Fruit fly (Drosophila melanogaster) whole organism, prepupa: Measurements from ENCODE around the gene CG5225.

ENCODE experiments used
- CG11762 ChIP-seq: fragments of 200-800 bp; sonication (Bioruptor generic); optimal IDR thresholded peaks from 3 replicates; lab custom pipeline; 2016; ENCODE audit warnings: missing biosample characterization, missing genetic modification characterization; ENCODE audit not compliant: insufficient read depth
- CG11902 ChIP-seq: fragments of 200-800 bp; sonication (Bioruptor generic); optimal IDR thresholded peaks from 3 replicates; lab custom pipeline; 2016; ENCODE audit warnings: missing biosample characterization, missing genetic modification characterization
- CG15336 ChIP-seq: fragments of 200-800 bp; sonication (Bioruptor generic); IDR thresholded peaks from 2 replicates; pipeline ENCODE4 v1.3.6; 2022; ENCODE audit warnings: missing biosample characterization, missing genetic modification characterization
- CG1621 ChIP-seq: fragments of 200-800 bp; sonication (Bioruptor generic); optimal IDR thresholded peaks from 3 replicates; lab custom pipeline; 2018; ENCODE audit warnings: missing biosample characterization, mild to moderate bottlenecking, missing genetic modification characterization
- CG16779 ChIP-seq: fragments of 200-800 bp; sonication (Bioruptor generic); optimal IDR thresholded peaks from 3 replicates; lab custom pipeline; 2017; ENCODE audit warnings: missing biosample characterization, mild to moderate bottlenecking, missing genetic modification characterization
- CG32006 ChIP-seq: fragments of 200-800 bp; sonication (Bioruptor generic); optimal IDR thresholded peaks from 3 replicates; lab custom pipeline; 2017; ENCODE audit warnings: missing biosample characterization, mild to moderate bottlenecking, missing genetic modification characterization
- CG34406 ChIP-seq: fragments of 200-800 bp; sonication (Bioruptor generic); optimal IDR thresholded peaks from 3 replicates; lab custom pipeline; 2016; ENCODE audit warnings: missing biosample characterization, missing genetic modification characterization
- CG6276 ChIP-seq: fragments of 200-800 bp; sonication (Bioruptor generic); optimal IDR thresholded peaks from 2 replicates; lab custom pipeline; 2017; ENCODE audit warnings: missing biosample characterization, mild to moderate bottlenecking, missing genetic modification characterization
- CG6792 ChIP-seq: fragments of 200-800 bp; sonication (Bioruptor generic); optimal IDR thresholded peaks from 3 replicates; lab custom pipeline; 2016; ENCODE audit warnings: missing biosample characterization, missing genetic modification characterization
- CG6808 ChIP-seq: fragments of 200-800 bp; sonication (Bioruptor generic); optimal IDR thresholded peaks from 3 replicates; lab custom pipeline; 2017; ENCODE audit warnings: missing biosample characterization, missing genetic modification characterization, mild to moderate bottlenecking, moderate library complexity, missing genetic modification reagents
- CG7368 ChIP-seq: fragments of 200-800 bp; sonication (Bioruptor generic); optimal IDR thresholded peaks from 3 replicates; lab custom pipeline; 2016; ENCODE audit warnings: missing biosample characterization, missing genetic modification characterization
- CG8119 ChIP-seq: fragments of 200-800 bp; sonication (Bioruptor generic); IDR thresholded peaks from 3 replicates; pipeline ENCODE4 v1.3.6; 2022; ENCODE audit warnings: missing biosample characterization, missing genetic modification characterization
- CG8632 ChIP-seq: fragments of 200-800 bp; sonication (Bioruptor generic); optimal IDR thresholded peaks from 3 replicates; lab custom pipeline; 2016; ENCODE audit warnings: missing biosample characterization, missing genetic modification characterization
- CG9139 ChIP-seq: fragments of 200-800 bp; sonication (Bioruptor generic); optimal IDR thresholded peaks from 3 replicates; lab custom pipeline; 2017; ENCODE audit warnings: missing biosample characterization, mild to moderate bottlenecking, missing genetic modification characterization
- Eip75B ChIP-seq: fragments of 200-800 bp; sonication (Bioruptor generic); optimal IDR thresholded peaks from 3 replicates; lab custom pipeline; 2016; ENCODE audit warnings: missing biosample characterization, missing genetic modification characterization
- Eip78C ChIP-seq: fragments of 200-800 bp; sonication (Bioruptor generic); peaks from one replicate; lab custom pipeline; 2016; ENCODE audit warnings: missing biosample characterization, missing genetic modification characterization
- Ets96B ChIP-seq: fragments of 200-800 bp; optimal IDR thresholded peaks from 2 replicates; lab custom pipeline; 2019; ENCODE audit warnings: missing biosample characterization, mild to moderate bottlenecking, missing genetic modification characterization, moderate library complexity
- Gug ChIP-seq: fragments of 200-800 bp; sonication (Bioruptor generic); IDR thresholded peaks from 2 replicates; pipeline ENCODE4 v1.3.6; 2022; ENCODE audit warnings: missing biosample characterization, missing genetic modification characterization
- Hr38 ChIP-seq: sonication (Bioruptor generic); optimal IDR thresholded peaks from 2 replicates; lab custom pipeline; 2016; ENCODE audit warnings: missing biosample characterization, missing genetic modification characterization
- Hr39 ChIP-seq: fragments of 200-800 bp; sonication (Bioruptor generic); optimal IDR thresholded peaks from 2 replicates; lab custom pipeline; 2016; ENCODE audit warnings: missing biosample characterization, missing genetic modification characterization
- Hr4 ChIP-seq: fragments of 200-800 bp; sonication (Bioruptor generic); optimal IDR thresholded peaks from 3 replicates; lab custom pipeline; 2016; ENCODE audit warnings: missing biosample characterization, missing genetic modification characterization
- Met ChIP-seq: fragments of 200-800 bp; sonication (Bioruptor generic); optimal IDR thresholded peaks from 3 replicates; lab custom pipeline; 2016; ENCODE audit warnings: missing biosample characterization, missing genetic modification characterization
- Smox ChIP-seq: fragments of 200-800 bp; sonication (Bioruptor generic); optimal IDR thresholded peaks from 3 replicates; lab custom pipeline; 2016; ENCODE audit warnings: missing biosample characterization, missing genetic modification characterization
- Sox102F ChIP-seq: fragments of 200-800 bp; sonication (Bioruptor generic); optimal IDR thresholded peaks from 2 replicates; lab custom pipeline; 2016; ENCODE audit warnings: missing biosample characterization, mild to moderate bottlenecking, missing genetic modification characterization
- Sox14 ChIP-seq: fragments of 200-800 bp; sonication (Bioruptor generic); optimal IDR thresholded peaks from 3 replicates; lab custom pipeline; 2016; ENCODE audit warnings: missing biosample characterization, missing genetic modification characterization
- Sox15 ChIP-seq: fragments of 200-800 bp; sonication (Bioruptor generic); optimal IDR thresholded peaks from 3 replicates; lab custom pipeline; 2016; ENCODE audit warnings: missing biosample characterization, missing genetic modification characterization
- achi ChIP-seq: fragments of 200-800 bp; sonication (Bioruptor generic); optimal IDR thresholded peaks from 3 replicates; lab custom pipeline; 2016; ENCODE audit warnings: missing biosample characterization, missing genetic modification characterization
- acj6 ChIP-seq: fragments of 200-800 bp; sonication (Bioruptor generic); optimal IDR thresholded peaks from 3 replicates; lab custom pipeline; 2016; ENCODE audit warnings: missing biosample characterization, missing genetic modification characterization
- fd85E ChIP-seq: fragments of 200-800 bp; sonication (Bioruptor generic); optimal IDR thresholded peaks from 3 replicates; lab custom pipeline; 2016; ENCODE audit warnings: missing biosample characterization, missing genetic modification characterization
- fkh ChIP-seq: fragments of 200-800 bp; sonication (Bioruptor generic); optimal IDR thresholded peaks from 3 replicates; lab custom pipeline; 2017; ENCODE audit warnings: missing biosample characterization, mild to moderate bottlenecking, missing genetic modification characterization, moderate library complexity
- spab ChIP-seq: fragments of 200-800 bp; sonication (Bioruptor generic); optimal IDR thresholded peaks from 2 replicates; lab custom pipeline; 2017; ENCODE audit warnings: missing biosample characterization, mild to moderate bottlenecking, missing genetic modification characterization, missing genetic modification reagents
- svp ChIP-seq: fragments of 200-800 bp; sonication (Bioruptor generic); peaks from one replicate; lab custom pipeline; 2016; ENCODE audit warnings: missing biosample characterization, missing genetic modification characterization
- vri ChIP-seq: fragments of 200-800 bp; sonication (Bioruptor generic); optimal IDR thresholded peaks from 3 replicates; lab custom pipeline; 2016; ENCODE audit warnings: missing biosample characterization, mild to moderate bottlenecking, missing genetic modification characterization

Gene CG5225

dm6 chr3R:17003468-17003867 is 25.0 kb upstream of the CG5225 start:
- TF ChIP-seq fd85E (GFP tag; lab: Kevin White, UChicago) (no peak), Hr38 (GFP tag; lab: Kevin White, UChicago) (no peak), svp (peak; percentile 39), CG11902 (GFP tag; lab: Kevin White, UChicago) (no peak), achi (no peak)
- TF ChIP-seq, all 60 proteins: peak for 1

- TF ChIP-seq Sox15 (GFP tag; lab: Kevin White, UChicago), result no peak
- no peak for TF ChIP-seq Eip75B (GFP tag; lab: Kevin White, UChicago)
- no peak for TF ChIP-seq Sox14
- TF ChIP-seq CG16779 (tag; lab: Kevin White, UChicago), result no peak
- no peak for TF ChIP-seq fd85E (GFP tag; lab: Kevin White, UChicago)
- TF ChIP-seq CG8119 (GFP tag; lab: Robert Waterston, UW), result no peak
- no peak for TF ChIP-seq Sox102F (GFP tag; lab: Kevin White, UChicago)
- TF ChIP-seq CG32006 (GFP tag; lab: Kevin White, UChicago), result no peak
Measured at dm6 chr3R:17007336-17007735, 21.2 kb upstream of the CG5225 start.

dm6 chr3R:17008018-17008674 is 20.3 kb upstream of the CG5225 start, which contains the start of gene CG8907:
Gene CG8907, plus strand, starts transcription at chr3R:17008269.
- peak; percentile 93 for TF ChIP-seq vri (GFP tag; lab: Kevin White, UChicago)
- TF ChIP-seq CG6276 (GFP tag; lab: Kevin White, UChicago), result no peak
- no peak for TF ChIP-seq acj6 (GFP tag; lab: Kevin White, UChicago)
- TF ChIP-seq Sox14, result no peak
- TF ChIP-seq CG16779 (tag; lab: Kevin White, UChicago), result no peak
- TF ChIP-seq Eip75B (GFP tag; lab: Kevin White, UChicago), result no peak
- TF ChIP-seq Eip78C, result peak; percentile 49
- no peak for TF ChIP-seq Hr38 (GFP tag; lab: Kevin White, UChicago)
- TF ChIP-seq svp, result peak; percentile 94
- no peak for TF ChIP-seq Hr39 (GFP tag; lab: Kevin White, UChicago)
- TF ChIP-seq Met (GFP tag; lab: Kevin White, UChicago), result no peak
- TF ChIP-seq, all 60 proteins: peak for 3

dm6 chr3R:17008675-17009022 is 19.8 kb upstream of the CG5225 start:
- TF ChIP-seq vri (GFP tag; lab: Kevin White, UChicago) (peak; percentile 53), Ets96B (tag; lab: Kevin White, UChicago) (no peak), spab (no peak), Smox (no peak), CG8632 (GFP tag; lab: Kevin White, UChicago) (no peak), Sox14 (no peak), CG6808 (no peak)

- TF ChIP-seq Eip75B (GFP tag; lab: Kevin White, UChicago) (no peak), Hr4 (no peak), CG15336 (GFP tag; lab: Robert Waterston, UW) (no peak), CG7368 (no peak), CG9139 (GFP tag; lab: Kevin White, UChicago) (no peak), CG1621 (tag; lab: Kevin White, UChicago) (no peak), CG11762 (no peak), Gug (GFP tag; lab: Robert Waterston, UW) (no peak), fkh (GFP tag; lab: Kevin White, UChicago) (no peak), CG6792 (GFP tag; lab: Kevin White, UChicago) (no peak), Hr38 (GFP tag; lab: Kevin White, UChicago) (no peak), CG34406 (GFP tag; lab: Kevin White, UChicago) (no peak), CG8632 (GFP tag; lab: Kevin White, UChicago) (no peak), Sox14 (no peak)
Measured at dm6 chr3R:17014276-17014675, 14.2 kb upstream of the CG5225 start, which contains the start of gene Pxd. Gene Pxd, plus strand, starts transcription at chr3R:17014576.
